Worm (Caenorhabditis elegans): Measurements from ENCODE around the gene B0432.7.

DNA sequence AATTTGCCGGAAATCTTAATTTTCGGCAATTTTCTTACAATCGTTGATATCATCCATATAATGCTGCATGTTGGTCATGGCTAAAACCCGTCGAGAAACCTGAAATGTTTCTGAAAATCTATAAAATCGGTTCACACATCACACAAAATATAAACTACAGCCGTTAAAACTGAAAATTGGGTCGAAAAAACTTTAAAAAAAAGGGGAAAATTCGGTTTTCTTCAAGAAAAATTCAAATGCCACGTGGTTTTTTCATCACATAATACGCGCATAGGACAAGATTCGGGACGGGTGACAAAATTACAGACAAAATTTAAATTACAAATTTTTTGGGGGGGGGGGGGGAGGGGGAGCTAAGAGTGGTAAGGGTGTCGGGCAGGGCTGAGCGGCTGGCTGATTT is 41.1 kb downstream of the B0432.7 start, which contains the start of gene Y43H11AL.1:
- no peak for TF ChIP-seq ztf-29 (GFP tag; IDR thresholded peaks at IDR 0.05)
- TF ChIP-seq ztf-23 (GFP tag; IDR thresholded peaks at IDR 0.05) = no peak

All from whole organism, midembryonic.